Worm (Caenorhabditis elegans) whole organism, L2 larva: ENCODE measurements around the gene sod-4.
A peak's percentile ranks its signal among the peaks of the same experiment; 100 is the strongest.

Experiments
- fos-1 ChIP-seq: fragments of 150-350 bp; optimal IDR thresholded peaks from 2 replicates; lab custom pipeline; 2014; ENCODE audit warnings: missing biosample characterization, missing genetic modification characterization
- lin-39 ChIP-seq: fragments of 150-350 bp; optimal IDR thresholded peaks from 2 replicates; lab custom pipeline; 2014; ENCODE audit warnings: missing biosample characterization, missing genetic modification reagents, missing genetic modification characterization
- lsy-2 ChIP-seq, 2 experiments: fragments of 150-350 bp in 1 of 2; sonication (generic microtip) in 1 of 2; optimal IDR thresholded peaks; 2 replicates each; lab custom pipeline; 2014 to 2017; ENCODE audit warnings: missing biosample characterization in 2 of 2, missing genetic modification characterization in 2 of 2
- nhr-11 ChIP-seq: fragments of 150-350 bp; optimal IDR thresholded peaks from 2 replicates; lab custom pipeline; 2014; ENCODE audit warnings: missing biosample characterization, missing genetic modification characterization
- nhr-237 ChIP-seq: fragments of 150-350 bp; optimal IDR thresholded peaks from 2 replicates; lab custom pipeline; 2014; ENCODE audit warnings: missing biosample characterization, missing genetic modification characterization
- snpc-4 ChIP-seq: fragments of 150-350 bp; optimal IDR thresholded peaks from 2 replicates; lab custom pipeline; 2014; ENCODE audit warnings: missing biosample characterization, missing genetic modification characterization

DNA sequence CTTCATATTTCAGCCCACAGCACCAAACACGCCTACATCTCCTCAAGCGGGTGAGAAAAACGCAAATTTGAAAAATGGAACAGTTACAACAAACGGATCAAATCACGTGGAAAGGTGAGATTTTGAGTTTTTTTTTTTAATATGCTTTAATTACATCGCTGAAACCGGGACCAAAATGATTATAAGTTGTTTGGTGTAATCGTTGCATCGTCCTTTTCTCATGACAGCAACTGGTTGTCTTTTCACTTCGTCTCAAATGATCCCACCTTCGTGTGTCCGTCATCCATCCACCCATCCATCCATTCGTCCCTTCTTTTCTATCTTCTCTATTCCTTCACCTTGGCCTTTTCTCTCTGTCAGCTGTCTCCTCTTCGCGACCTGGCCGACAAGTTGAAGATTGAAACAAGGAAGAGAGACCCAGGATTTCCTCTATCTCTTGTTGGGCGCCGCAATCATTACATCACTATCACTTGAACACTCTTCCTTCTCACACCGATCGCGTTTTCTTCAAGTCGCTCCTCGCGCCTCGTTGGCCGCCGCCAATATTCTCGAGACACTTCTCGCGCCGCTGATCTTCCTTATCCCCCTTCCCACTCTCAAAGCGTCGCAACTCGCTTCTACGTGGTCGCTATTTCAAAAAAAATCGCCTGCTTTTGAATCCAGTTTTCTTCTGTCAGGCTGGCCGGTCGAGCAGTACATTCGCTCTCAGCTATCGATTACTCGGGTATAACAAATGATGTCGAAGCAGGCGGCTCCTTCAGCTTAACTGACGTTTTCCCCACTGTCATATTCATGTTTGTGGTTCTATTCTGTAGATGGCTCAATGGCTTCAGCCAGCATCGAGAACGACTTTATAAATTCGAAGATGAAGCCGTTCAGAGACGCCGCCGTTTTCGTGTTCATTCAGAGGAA, 42.7 kb downstream of the sod-4 start:
- TF ChIP-seq lsy-2 (tag; optimal IDR thresholded peaks at IDR 0.05; lab: Kevin White, UChicago): peak; percentile 14 to 37
- no peak for TF ChIP-seq nhr-11 (tag; lab: Kevin White, UChicago)
- TF ChIP-seq lin-39: no peak
- no peak for TF ChIP-seq nhr-237 (tag; lab: Kevin White, UChicago)
- TF ChIP-seq fos-1 (tag; lab: Kevin White, UChicago): peak; percentile 24
- no peak for TF ChIP-seq snpc-4 (tag; lab: Kevin White, UChicago)
